Worm (Caenorhabditis elegans): ENCODE measurements around the gene athp-3.

DNA sequence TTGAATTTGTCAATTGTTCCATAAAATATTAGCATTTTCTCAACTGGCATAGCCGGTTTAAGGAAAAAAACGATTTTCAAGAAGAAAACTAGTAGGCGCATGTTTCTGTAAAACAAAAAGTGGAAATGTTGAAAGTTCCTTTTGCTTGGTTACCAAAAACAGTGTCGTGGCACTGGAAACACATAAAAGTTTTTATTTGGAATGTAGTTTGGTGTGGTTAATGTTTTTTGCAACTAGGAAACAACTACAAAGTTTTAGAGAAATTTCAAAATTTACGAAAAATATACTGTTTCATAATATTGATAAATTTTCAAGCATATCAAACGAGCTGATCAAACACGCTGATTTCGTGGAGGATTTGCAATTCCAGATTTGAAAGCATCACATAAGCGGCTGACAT is 2.5 kb downstream of the athp-3 start, which contains the start of gene clec-195:
- TF ChIP-seq ztf-11 (tag; optimal IDR thresholded peaks at IDR 0.05) (no peak), ceh-8 (GFP tag; optimal IDR thresholded peaks at IDR 0.05) (no peak), nhr-12 (tag; optimal IDR thresholded peaks at IDR 0.05) (no peak), lsy-2 (tag; optimal IDR thresholded peaks at IDR 0.05) (no peak), fos-1 (tag; optimal IDR thresholded peaks at IDR 0.05) (no peak), ets-5 (GFP tag; IDR thresholded peaks at IDR 0.05) (no peak), unc-98 (GFP tag; IDR thresholded peaks at IDR 0.05) (no peak)
